Worm (Caenorhabditis elegans): ENCODE measurements around the gene F56B3.4.

The F56B3.4 gene

DNA sequence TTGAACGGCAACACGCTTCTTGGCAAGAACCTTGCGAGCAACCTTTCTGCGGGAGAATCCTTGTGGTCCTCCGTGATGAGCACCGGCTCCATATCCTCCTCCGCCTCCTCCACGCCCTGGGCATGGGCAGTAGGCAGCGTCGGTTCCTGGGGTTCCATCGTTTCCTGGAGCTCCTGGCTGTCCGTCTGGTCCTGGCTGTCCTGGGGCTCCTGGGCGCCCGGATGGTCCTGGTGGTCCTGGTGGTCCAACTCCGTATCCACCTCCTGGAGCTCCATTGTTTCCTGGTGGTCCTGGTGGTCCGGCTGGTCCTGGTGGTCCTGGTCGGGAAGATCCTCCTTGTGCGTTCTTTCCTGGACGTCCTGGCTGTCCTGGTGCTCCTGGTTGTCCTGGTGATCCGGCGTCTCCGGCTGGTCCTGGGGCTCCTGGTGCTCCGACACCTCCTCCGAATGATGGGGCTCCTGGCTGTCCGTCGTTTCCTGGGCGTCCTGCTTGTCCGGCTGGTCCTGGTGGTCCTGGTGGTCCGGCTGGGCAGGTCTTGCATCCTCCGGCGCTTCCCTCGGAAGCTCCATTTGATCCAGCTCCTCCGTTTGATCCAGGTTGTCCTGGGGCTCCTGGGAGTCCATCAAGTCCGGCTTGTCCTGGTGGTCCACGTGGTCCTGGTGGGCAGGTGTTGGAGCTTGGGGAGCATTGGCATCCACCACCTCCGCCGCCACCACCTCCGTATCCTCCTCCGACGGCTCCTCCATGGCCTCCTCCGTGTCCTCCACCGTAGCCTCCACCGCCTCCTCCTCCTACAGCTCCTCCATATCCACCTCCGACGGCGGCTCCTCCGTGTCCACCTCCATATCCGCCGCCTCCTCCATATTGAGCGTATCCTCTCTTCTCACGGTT lies 31.3 kb downstream of the F56B3.4 start (continued):
- TF ChIP-seq rec-8 (tag; optimal IDR thresholded peaks at IDR 0.05) (no peak), ceh-40 (GFP tag; IDR thresholded peaks at IDR 0.05) (no peak), F55B11.4 (tag; optimal IDR thresholded peaks at IDR 0.05; ENCODE audit: borderline replicate concordance, insufficient read depth) (no peak), cebp-1 (GFP tag; IDR thresholded peaks at IDR 0.05) (no peak), cebp-1 (tag; optimal IDR thresholded peaks at IDR 0.05) (no peak), hlh-12 (tag; optimal IDR thresholded peaks at IDR 0.05) (no peak), aptf-2 (GFP tag; conservative IDR thresholded peaks at IDR 0.05) (0 out of 2 replicates have a peak, but pooled peaks have one; percentile 20), unc-130 (GFP tag; optimal IDR thresholded peaks at IDR 0.05) (no peak), let-607 (tag; optimal IDR thresholded peaks at IDR 0.05) (no peak), madf-8 (GFP tag; conservative IDR thresholded peaks at IDR 0.05) (no peak), nhr-120 (GFP tag; IDR thresholded peaks at IDR 0.05) (peak; percentile 66; the same call in 1 of the 2 replicates), zfh-2 (GFP tag; conservative IDR thresholded peaks at IDR 0.05) (peak; percentile 83), attf-3 (GFP tag; conservative IDR thresholded peaks at IDR 0.05) (no peak), hlh-26 (GFP tag; conservative IDR thresholded peaks at IDR 0.05) (no peak), tbx-9 (tag; optimal IDR thresholded peaks at IDR 0.05; ENCODE audit: borderline replicate concordance) (no peak), lag-1 (GFP tag; IDR thresholded peaks at IDR 0.05) (no peak), sptf-2 (GFP tag; optimal IDR thresholded peaks at IDR 0.05) (no peak), F49E8.2 (tag; optimal IDR thresholded peaks at IDR 0.05; ENCODE audit: insufficient read depth) (no peak), ztf-18 (tag; optimal IDR thresholded peaks at IDR 0.05) (no peak), Y79H2A.3 (GFP tag; conservative IDR thresholded peaks at IDR 0.05) (no peak), ztf-26 (tag; optimal IDR thresholded peaks at IDR 0.05) (no peak), F52B5.7 (tag; optimal IDR thresholded peaks at IDR 0.05) (no peak), hmg-20 (GFP tag; IDR thresholded peaks at IDR 0.05) (no peak), lsy-27 (tag; optimal IDR thresholded peaks at IDR 0.05; ENCODE audit: borderline replicate concordance, insufficient read depth) (no peak), athp-1 (tag; optimal IDR thresholded peaks at IDR 0.05) (no peak), bed-1 (GFP tag; IDR thresholded peaks at IDR 0.05) (no peak), ztf-6 (GFP tag; IDR thresholded peaks at IDR 0.05) (no peak), cebp-2 (GFP tag; IDR thresholded peaks at IDR 0.05) (no peak)

DNA sequence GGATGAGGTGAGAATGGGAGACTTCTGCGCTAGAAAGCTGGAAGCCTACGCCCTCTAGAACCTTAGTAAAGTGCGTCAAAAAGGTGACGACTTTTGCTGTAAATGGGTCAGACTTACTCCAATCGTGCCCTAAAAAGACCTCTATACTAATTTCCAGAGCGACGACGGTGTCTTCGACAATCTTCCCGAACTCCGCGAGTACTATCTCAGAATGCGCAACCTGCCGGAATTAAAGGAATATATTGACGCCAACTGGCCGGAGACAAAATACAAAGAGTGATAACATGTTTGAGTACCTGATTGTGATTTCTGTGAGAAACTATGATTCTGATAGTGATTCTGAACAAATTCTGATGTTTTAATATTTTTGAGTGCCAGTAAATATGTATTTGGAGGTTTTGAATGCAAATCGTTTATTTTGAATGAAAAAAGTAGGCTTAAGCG lies 32.0 kb downstream of the F56B3.4 start:
- TF ChIP-seq hsf-1 (GFP tag; IDR thresholded peaks at IDR 0.05) (no peak), ama-1 (optimal IDR thresholded peaks at IDR 0.05) (peak; percentile 87), ama-1 (GFP tag; optimal IDR thresholded peaks at IDR 0.05) (no peak), F10E7.11 (tag; optimal IDR thresholded peaks at IDR 0.05) (no peak), T26A5.8 (tag; optimal IDR thresholded peaks at IDR 0.05) (no peak), nfyb-1 (GFP tag; IDR thresholded peaks at IDR 0.05) (no peak), cebp-1 (GFP tag; IDR thresholded peaks at IDR 0.05) (no peak), cebp-1 (tag; optimal IDR thresholded peaks at IDR 0.05) (no peak), lsy-27 (tag; optimal IDR thresholded peaks at IDR 0.05; ENCODE audit: borderline replicate concordance, insufficient read depth) (no peak), attf-5 (GFP tag; optimal IDR thresholded peaks at IDR 0.05) (no peak), B0035.1 (tag; optimal IDR thresholded peaks at IDR 0.05) (peak; percentile 7), snpc-1.3 (tag; optimal IDR thresholded peaks at IDR 0.05; ENCODE audit: insufficient read depth) (no peak)
